Fruit fly (Drosophila melanogaster): ENCODE measurements around the gene kto.

kto gene

DNA sequence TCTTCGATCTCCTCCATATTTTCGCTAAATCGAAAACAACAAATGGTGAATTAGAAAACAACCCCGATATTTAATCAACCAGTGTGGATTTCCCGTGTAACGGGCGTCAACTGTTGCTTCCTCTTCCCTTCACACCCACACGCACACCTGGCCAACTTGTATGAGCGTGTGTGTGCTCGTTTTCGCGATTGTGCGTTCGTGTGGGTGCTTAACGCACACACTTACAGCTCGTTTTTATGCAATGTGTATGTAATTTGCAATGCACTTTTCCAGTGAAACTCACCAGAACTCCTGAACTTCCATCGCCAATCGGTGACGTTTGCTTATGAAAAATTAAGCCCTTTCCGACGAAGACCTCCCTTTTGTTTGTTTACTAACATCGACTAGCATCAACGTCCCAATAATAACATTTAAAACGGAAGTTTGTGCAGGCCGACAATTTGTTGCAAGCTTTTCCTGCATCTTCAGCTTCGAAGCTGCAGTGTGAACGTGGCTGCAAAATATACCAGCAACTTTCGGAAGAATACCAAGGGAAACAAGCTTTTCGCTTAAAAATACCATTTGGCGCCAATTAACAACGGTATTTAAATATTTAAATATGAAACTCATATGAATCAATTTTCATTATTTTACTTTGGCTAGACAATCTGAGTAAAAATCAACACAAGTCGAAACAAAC is 20.8 kb upstream of the kto start, which contains the start of gene cyc (continued):
- TF ChIP-seq H2.0 (GFP tag; IDR thresholded peaks at IDR 0.05) (no peak), Bdp1 (GFP tag; optimal IDR thresholded peaks at IDR 0.05) (no peak), Hmr (GFP tag; optimal IDR thresholded peaks at IDR 0.05) (no peak), Stat92E (GFP tag; optimal IDR thresholded peaks at IDR 0.05) (no peak), BEAF-32 (GFP tag; optimal IDR thresholded peaks at IDR 0.05) (peak; percentile 1), exex (tag; optimal IDR thresholded peaks at IDR 0.05) (no peak), CG6254 (GFP tag; optimal IDR thresholded peaks at IDR 0.05) (no peak), CG34224 (GFP tag; IDR thresholded peaks at IDR 0.05; ENCODE audit: partially characterized antibody) (no peak), ind (GFP tag; optimal IDR thresholded peaks at IDR 0.05) (no peak), Vsx1 (GFP tag; optimal IDR thresholded peaks at IDR 0.05) (no peak), Fer1 (GFP tag; optimal IDR thresholded peaks at IDR 0.05) (peak; percentile 11), ken (GFP tag; IDR thresholded peaks at IDR 0.05) (no peak), Sin3A (optimal IDR thresholded peaks at IDR 0.05) (no peak), Hr39 (optimal IDR thresholded peaks at IDR 0.05) (no peak), CG2129 (GFP tag; IDR thresholded peaks at IDR 0.05; ENCODE audit: partially characterized antibody) (no peak), CTCF (GFP tag; optimal IDR thresholded peaks at IDR 0.05) (peak; percentile 51), ERR (GFP tag; optimal IDR thresholded peaks at IDR 0.05) (no peak), Max (GFP tag; optimal IDR thresholded peaks at IDR 0.05) (no peak), CG2712 (tag; optimal IDR thresholded peaks at IDR 0.05) (no peak), lmd (GFP tag; IDR thresholded peaks at IDR 0.05) (no peak), CG14965 (GFP tag; optimal IDR thresholded peaks at IDR 0.05; ENCODE audit: borderline replicate concordance) (no peak), Myb (GFP tag; optimal IDR thresholded peaks at IDR 0.05) (peak; percentile 29), az2 (GFP tag; optimal IDR thresholded peaks at IDR 0.05) (no peak), CG8765 (GFP tag; IDR thresholded peaks at IDR 0.05) (no peak), luna (GFP tag; optimal IDR thresholded peaks at IDR 0.05) (no peak), jing (GFP tag; optimal IDR thresholded peaks at IDR 0.05) (no peak), unc-4 (GFP tag; IDR thresholded peaks at IDR 0.05; ENCODE audit: partially characterized antibody) (no peak), E2f2 (GFP tag; IDR thresholded peaks at IDR 0.05) (peak; percentile 95), CG13775 (GFP tag; optimal IDR thresholded peaks at IDR 0.05) (no peak), chinmo (GFP tag; IDR thresholded peaks at IDR 0.05; ENCODE audit: partially characterized antibody) (peak; percentile 81; the same call in 1 of the 4 replicates), HHEX (GFP tag; optimal IDR thresholded peaks at IDR 0.05) (no peak), pum (GFP tag; optimal IDR thresholded peaks at IDR 0.05) (no peak), cas (GFP tag; IDR thresholded peaks at IDR 0.05) (no peak), CG34376 (GFP tag; optimal IDR thresholded peaks at IDR 0.05) (peak; percentile 9), MBD-R2 (GFP tag; IDR thresholded peaks at IDR 0.05) (peak; percentile 29; the same call in 1 of the 2 replicates), pzg (GFP tag; optimal IDR thresholded peaks at IDR 0.05) (peak; percentile 65), slbo (GFP tag; IDR thresholded peaks at IDR 0.05) (peak; percentile 22; the same call in 1 of the 2 replicates), CG17328 (GFP tag; IDR thresholded peaks at IDR 0.05) (no peak), fru (optimal IDR thresholded peaks at IDR 0.05) (no peak), nmo (GFP tag; optimal IDR thresholded peaks at IDR 0.05) (no peak), twi (tag; optimal IDR thresholded peaks at IDR 0.05) (no peak), rib (GFP tag; IDR thresholded peaks at IDR 0.05) (no peak), CG1233 (GFP tag; optimal IDR thresholded peaks at IDR 0.05) (no peak), CG3065 (GFP tag; optimal IDR thresholded peaks at IDR 0.05) (no peak), CG5180 (GFP tag; optimal IDR thresholded peaks at IDR 0.05) (peak; percentile 21), sisA (GFP tag; IDR thresholded peaks at IDR 0.05) (no peak), CG2889 (GFP tag; IDR thresholded peaks at IDR 0.05) (no peak), slp2 (GFP tag; optimal IDR thresholded peaks at IDR 0.05) (no peak), CG14014 (GFP tag; IDR thresholded peaks at IDR 0.05) (no peak), CrebB (tag; optimal IDR thresholded peaks at IDR 0.05) (no peak), hkb (optimal IDR thresholded peaks at IDR 0.05) (no peak), hkb (GFP tag; IDR thresholded peaks at IDR 0.05) (no peak)

Data from whole organism, embryonic.